Worm (Caenorhabditis elegans): ENCODE measurements around the gene F41E7.9.

F41E7.9 gene

ce11 chrX:10321401-10321800, 5.6 kb upstream of the F41E7.9 start:
- TF ChIP-seq him-1 (tag; optimal IDR thresholded peaks at IDR 0.05) (no peak), W03F9.2 (tag; optimal IDR thresholded peaks at IDR 0.05) (no peak), dao-5 (tag; optimal IDR thresholded peaks at IDR 0.05) (no peak)

- no peak for TF ChIP-seq him-1 (tag; optimal IDR thresholded peaks at IDR 0.05)
- TF ChIP-seq W03F9.2 (tag; optimal IDR thresholded peaks at IDR 0.05): no peak
Observed at ce11 chrX:10319653-10320052, 3.8 kb upstream of the F41E7.9 start.

- no peak for TF ChIP-seq W03F9.2 (tag; optimal IDR thresholded peaks at IDR 0.05)
- no peak for TF ChIP-seq him-1 (tag; optimal IDR thresholded peaks at IDR 0.05)
- no peak for TF ChIP-seq dao-5 (tag; optimal IDR thresholded peaks at IDR 0.05)
Observed at ce11 chrX:10318437-10318836, 2.6 kb upstream of the F41E7.9 start.

DNA sequence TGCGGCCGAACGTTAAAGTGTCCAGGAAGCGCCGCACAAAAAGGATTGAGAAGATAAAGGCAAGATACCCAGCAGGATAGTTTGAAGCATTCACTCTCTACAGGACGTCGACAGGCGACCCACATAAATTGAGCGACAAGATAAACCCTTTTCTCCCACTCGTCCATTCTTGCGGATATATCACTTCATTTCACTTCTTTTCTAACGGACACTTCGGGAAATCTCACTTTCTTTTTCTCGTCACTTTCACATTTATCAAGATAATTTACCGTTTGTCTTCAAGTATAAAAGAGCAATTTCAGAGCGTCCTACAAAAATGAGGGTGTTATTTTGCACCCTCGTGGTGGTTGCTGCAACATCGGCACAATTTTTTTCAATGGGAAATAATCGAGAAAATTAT, 1.8 kb upstream of the F41E7.9 start, which contains the start of gene R07E3.6:
R07E3.6 (plus strand) TSS at position 158 of the 400 bp plus-strand sequence.
- TF ChIP-seq W03F9.2 (tag; optimal IDR thresholded peaks at IDR 0.05) (no peak), him-1 (tag; optimal IDR thresholded peaks at IDR 0.05) (no peak), dao-5 (tag; optimal IDR thresholded peaks at IDR 0.05) (no peak)

ce11 chrX:10310366-10310765, 5.4 kb downstream of the F41E7.9 start, which contains the start of gene F41E7.6:
TSS of gene F41E7.6 (minus strand) at chrX:10310466.
- no peak for TF ChIP-seq him-1 (tag; optimal IDR thresholded peaks at IDR 0.05)
- TF ChIP-seq W03F9.2 (tag; optimal IDR thresholded peaks at IDR 0.05): no peak
- TF ChIP-seq dao-5 (tag; optimal IDR thresholded peaks at IDR 0.05): no peak

ce11 chrX:10307495-10307894, 8.3 kb downstream of the F41E7.9 start, which contains the start of gene F41E7.7:
TSS of gene F41E7.7 (plus strand) at chrX:10307795.
- TF ChIP-seq W03F9.2 (tag; optimal IDR thresholded peaks at IDR 0.05) (no peak), him-1 (tag; optimal IDR thresholded peaks at IDR 0.05) (no peak), dao-5 (tag; optimal IDR thresholded peaks at IDR 0.05) (no peak)

- TF ChIP-seq dao-5 (tag; optimal IDR thresholded peaks at IDR 0.05) (no peak), him-1 (tag; optimal IDR thresholded peaks at IDR 0.05) (no peak), W03F9.2 (tag; optimal IDR thresholded peaks at IDR 0.05) (no peak)
Observed at ce11 chrX:10306923-10307322, 8.9 kb downstream of the F41E7.9 start.

DNA sequence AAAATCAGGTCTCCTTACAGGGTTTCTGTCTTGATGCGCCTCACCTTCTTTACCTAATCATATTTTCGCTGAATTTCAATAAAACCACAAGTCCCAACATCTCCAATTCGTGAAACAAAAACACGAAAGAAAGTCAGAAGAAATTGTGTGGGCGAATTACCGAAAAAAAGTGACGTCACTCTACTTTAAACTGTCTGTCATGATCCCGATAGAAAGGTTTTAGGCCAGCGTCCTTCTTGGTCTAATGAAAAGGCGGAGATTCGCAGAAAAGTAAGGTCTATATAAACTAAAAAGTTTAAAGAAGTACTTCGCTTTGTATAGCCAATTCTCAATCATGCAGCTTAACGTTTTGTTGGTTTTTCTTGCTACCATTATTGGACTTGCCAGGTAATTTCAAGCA, 9.5 kb downstream of the F41E7.9 start, which contains the start of gene cnc-8:
cnc-8 (plus strand) TSS at position 307 of the 400 bp plus-strand sequence.
- TF ChIP-seq him-1 (tag; optimal IDR thresholded peaks at IDR 0.05) (no peak), W03F9.2 (tag; optimal IDR thresholded peaks at IDR 0.05) (no peak), dao-5 (tag; optimal IDR thresholded peaks at IDR 0.05) (no peak)

ce11 chrX:10304178-10304577, 11.6 kb downstream of the F41E7.9 start, which contains the start of gene fipr-21:
TSS of gene fipr-21 (plus strand) at chrX:10304529.
- TF ChIP-seq him-1 (tag; optimal IDR thresholded peaks at IDR 0.05): no peak

- TF ChIP-seq W03F9.2 (tag; optimal IDR thresholded peaks at IDR 0.05) (no peak), him-1 (tag; optimal IDR thresholded peaks at IDR 0.05) (no peak)
Observed at ce11 chrX:10302430-10302829, 13.4 kb downstream of the F41E7.9 start, which contains the start of gene fip-5. TSS of gene fip-5 (plus strand) at chrX:10302741.

ce11 chrX:10301920-10302319, 13.9 kb downstream of the F41E7.9 start:
- TF ChIP-seq him-1 (tag; optimal IDR thresholded peaks at IDR 0.05) (no peak), W03F9.2 (tag; optimal IDR thresholded peaks at IDR 0.05) (no peak), dao-5 (tag; optimal IDR thresholded peaks at IDR 0.05) (no peak)

- TF ChIP-seq W03F9.2 (tag; optimal IDR thresholded peaks at IDR 0.05): no peak
- no peak for TF ChIP-seq dao-5 (tag; optimal IDR thresholded peaks at IDR 0.05)
- no peak for TF ChIP-seq him-1 (tag; optimal IDR thresholded peaks at IDR 0.05)
Observed at ce11 chrX:10297410-10297809, 18.4 kb downstream of the F41E7.9 start.

DNA sequence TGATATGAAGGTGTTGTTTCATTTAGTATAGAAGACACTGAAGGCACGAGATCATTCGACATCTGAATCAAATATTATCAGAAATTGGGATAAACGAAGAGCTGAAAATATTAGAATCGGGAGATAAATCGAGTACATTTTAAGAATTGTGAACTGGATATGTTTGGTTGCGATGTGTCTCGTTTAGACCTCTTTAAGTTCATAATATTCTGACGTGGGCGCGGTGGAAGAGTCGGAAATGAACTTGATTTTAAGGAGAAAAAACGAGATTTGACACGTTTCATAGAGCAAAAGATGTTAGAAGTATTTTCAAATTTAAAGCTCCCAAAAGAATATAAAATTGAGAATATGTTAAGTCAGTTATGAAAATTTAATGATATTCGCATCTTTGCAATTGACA, 30.2 kb downstream of the F41E7.9 start, which contains the start of gene npr-6:
npr-6 (minus strand) TSS at position 101 of the 400 bp plus-strand sequence.
- no peak for TF ChIP-seq W03F9.2 (tag; optimal IDR thresholded peaks at IDR 0.05)
- TF ChIP-seq dao-5 (tag; optimal IDR thresholded peaks at IDR 0.05): no peak
- no peak for TF ChIP-seq him-1 (tag; optimal IDR thresholded peaks at IDR 0.05)

DNA sequence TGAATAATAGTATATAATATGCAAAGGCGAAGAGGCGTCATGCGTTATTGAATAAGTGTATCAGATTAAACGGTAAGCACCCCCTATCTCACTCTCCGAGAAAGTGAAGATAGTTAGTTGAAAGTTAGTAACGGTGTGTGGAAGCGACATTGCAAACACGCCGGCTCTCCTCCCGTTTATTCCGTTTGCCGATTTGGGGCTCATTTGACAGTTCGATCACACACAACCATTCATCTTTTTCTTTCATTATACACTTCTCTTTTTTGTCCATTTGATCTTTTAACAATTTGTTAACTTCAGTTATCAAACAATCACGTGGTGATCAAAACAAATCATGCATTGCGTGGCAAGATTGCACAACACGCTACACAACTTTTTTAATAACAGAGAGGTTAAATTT, 36.5 kb downstream of the F41E7.9 start, which contains the start of gene slc-9B.1:
slc-9B.1 (plus strand) TSS at position 301 of the 400 bp plus-strand sequence.
- TF ChIP-seq dao-5 (tag; optimal IDR thresholded peaks at IDR 0.05) (no peak), him-1 (tag; optimal IDR thresholded peaks at IDR 0.05) (no peak), W03F9.2 (tag; optimal IDR thresholded peaks at IDR 0.05) (no peak)

DNA sequence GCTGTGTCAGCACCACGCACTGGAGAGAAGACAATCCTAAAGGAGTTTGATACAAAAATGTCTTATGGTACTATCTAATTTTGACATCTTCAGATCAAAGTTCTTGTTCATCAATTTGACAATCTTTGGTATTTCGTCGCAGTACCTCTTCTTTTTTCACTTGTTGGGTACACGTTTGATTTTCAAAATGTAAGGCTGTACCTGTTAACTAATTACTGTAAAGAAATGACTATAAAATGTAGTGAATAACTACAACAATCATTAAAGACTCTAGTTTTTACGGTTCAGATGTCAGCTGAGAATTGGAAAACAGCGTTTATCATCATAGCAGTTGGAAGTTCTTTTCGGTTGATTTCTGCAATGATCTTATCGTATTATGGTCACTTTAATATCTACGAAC, 38.7 kb downstream of the F41E7.9 start:
- TF ChIP-seq dao-5 (tag; optimal IDR thresholded peaks at IDR 0.05): no peak
